Fruit fly (Drosophila melanogaster): Measurements from ENCODE around the gene CG3634.

DNA sequence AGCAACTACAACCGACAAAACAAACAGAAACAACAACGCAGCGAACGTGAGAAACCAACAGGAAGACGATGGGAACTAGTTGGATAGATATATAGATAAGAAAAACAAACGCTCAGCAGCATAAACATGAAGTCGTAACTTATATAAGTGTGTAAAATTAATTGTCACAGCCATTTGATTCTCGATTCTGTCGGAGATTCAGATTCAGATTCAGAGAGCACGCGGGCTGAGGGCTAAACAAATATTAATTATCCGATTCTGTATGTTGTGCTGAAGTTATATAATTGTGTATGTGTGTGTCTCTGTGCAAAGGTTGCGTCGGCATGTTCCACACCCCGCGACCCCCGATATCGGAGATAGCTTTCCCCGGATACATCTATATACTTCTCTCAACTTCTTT lies 25.1 kb upstream of the CG3634 start:
- TF ChIP-seq h (optimal IDR thresholded peaks at IDR 0.05): no peak
- no peak for TF ChIP-seq psq (optimal IDR thresholded peaks at IDR 0.05)
- TF ChIP-seq Sin3A (optimal IDR thresholded peaks at IDR 0.05): no peak

Data from Kc167 (cell line).